Worm (Caenorhabditis elegans): ENCODE results near the gene B0454.5.

The B0454.5 gene

DNA sequence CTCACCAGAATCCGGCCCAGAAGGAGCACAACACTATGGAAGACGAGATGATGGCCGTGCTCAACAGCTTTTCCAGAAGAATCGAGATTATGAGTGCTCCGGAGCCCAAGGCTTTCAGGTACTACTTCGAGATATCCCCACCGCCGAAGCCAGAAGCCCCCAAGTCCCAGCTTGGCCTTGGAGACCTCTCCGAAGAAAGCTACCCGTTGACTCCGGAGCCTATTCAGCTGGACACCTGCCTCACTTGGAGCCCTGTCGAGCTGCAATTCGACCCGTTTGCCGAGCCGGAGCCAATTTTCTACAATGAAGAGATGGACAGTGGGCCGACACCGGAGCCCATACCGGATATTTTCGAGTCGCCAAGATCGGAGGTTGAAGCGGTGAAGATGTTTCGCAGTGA is 22.9 kb downstream of the B0454.5 start:
- TF ChIP-seq ceh-13 (GFP tag; optimal IDR thresholded peaks at IDR 0.05) (no peak), hnd-1 (tag; optimal IDR thresholded peaks at IDR 0.05) (no peak), scrt-1 (GFP tag; IDR thresholded peaks at IDR 0.05) (no peak)

DNA sequence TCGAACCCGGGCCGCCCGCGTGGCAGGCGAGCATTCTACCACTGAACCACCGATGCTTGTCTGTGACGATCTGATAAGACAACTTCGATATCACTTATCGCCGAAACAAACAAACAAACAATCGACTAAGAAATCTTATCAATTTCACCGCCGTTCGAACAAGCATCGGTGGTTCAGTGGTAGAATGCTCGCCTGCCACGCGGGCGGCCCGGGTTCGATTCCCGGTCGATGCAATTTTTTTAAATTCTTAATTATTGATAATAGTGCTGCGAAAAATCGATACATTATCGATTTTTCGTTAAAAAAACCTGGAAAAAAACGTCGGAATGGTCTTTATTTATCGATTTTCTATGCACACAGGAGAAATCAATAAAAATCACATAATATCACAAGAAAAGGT is 23.6 kb downstream of the B0454.5 start:
- TF ChIP-seq pes-1 (GFP tag; IDR thresholded peaks at IDR 0.05) (0 out of 2 replicates have a peak, but pooled peaks have one; percentile 26), scrt-1 (GFP tag; IDR thresholded peaks at IDR 0.05) (0 out of 2 replicates have a peak, but pooled peaks have one; percentile 9), hmbx-1 (tag; optimal IDR thresholded peaks at IDR 0.05) (no peak), flt-1 (GFP tag; IDR thresholded peaks at IDR 0.05) (no peak)

- TF ChIP-seq hmg-4 (GFP tag; optimal IDR thresholded peaks at IDR 0.05) (no peak), ama-1 (optimal IDR thresholded peaks at IDR 0.05) (no peak), tbx-37 (GFP tag; conservative IDR thresholded peaks at IDR 0.05) (no peak), ets-7 (tag; optimal IDR thresholded peaks at IDR 0.05) (no peak), hnd-1 (tag; optimal IDR thresholded peaks at IDR 0.05) (no peak), scrt-1 (GFP tag; IDR thresholded peaks at IDR 0.05) (no peak), ceh-36 (tag; optimal IDR thresholded peaks at IDR 0.05) (no peak), ceh-13 (GFP tag; optimal IDR thresholded peaks at IDR 0.05) (no peak), aly-1 (tag; optimal IDR thresholded peaks at IDR 0.05) (no peak), tbx-11 (GFP tag; IDR thresholded peaks at IDR 0.05) (no peak), hmbx-1 (tag; optimal IDR thresholded peaks at IDR 0.05) (no peak), pes-1 (GFP tag; IDR thresholded peaks at IDR 0.05) (no peak), tra-4 (tag; optimal IDR thresholded peaks at IDR 0.05) (no peak), B0310.2 (tag; optimal IDR thresholded peaks at IDR 0.05) (no peak), flt-1 (GFP tag; IDR thresholded peaks at IDR 0.05) (no peak), F13C5.2 (tag; optimal IDR thresholded peaks at IDR 0.05) (no peak), sea-1 (GFP tag; conservative IDR thresholded peaks at IDR 0.05) (no peak)
These were observed 24.2 kb downstream of the B0454.5 start for ce11 chrII:3062876-3063275.

DNA sequence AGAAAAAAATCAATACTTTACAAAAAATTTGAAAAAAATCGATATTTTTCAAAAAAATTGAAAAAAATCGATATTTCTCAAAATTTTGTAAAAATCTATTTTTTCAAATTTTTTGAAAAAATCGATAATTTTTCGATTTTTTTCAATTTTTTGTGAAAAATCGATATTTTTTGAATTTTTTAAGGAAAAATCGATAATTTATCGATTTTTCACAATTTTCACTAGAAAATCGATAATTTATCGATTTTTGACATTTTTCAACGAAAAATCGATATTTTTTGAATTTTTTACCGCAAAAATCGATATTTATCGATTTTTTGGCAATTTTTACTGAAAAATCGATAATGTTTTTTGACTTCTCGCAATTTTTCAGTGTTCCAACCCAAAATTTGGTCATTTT is 24.7 kb downstream of the B0454.5 start:
- TF ChIP-seq hmbx-1 (tag; optimal IDR thresholded peaks at IDR 0.05) (no peak), flt-1 (GFP tag; IDR thresholded peaks at IDR 0.05) (no peak), hmg-4 (GFP tag; optimal IDR thresholded peaks at IDR 0.05) (no peak), sea-1 (GFP tag; conservative IDR thresholded peaks at IDR 0.05) (no peak), hnd-1 (tag; optimal IDR thresholded peaks at IDR 0.05) (no peak), ama-1 (optimal IDR thresholded peaks at IDR 0.05) (no peak), tbx-11 (GFP tag; IDR thresholded peaks at IDR 0.05) (no peak)

ce11 chrII:3063984-3064383 is 25.3 kb downstream of the B0454.5 start:
- TF ChIP-seq B0310.2 (tag; optimal IDR thresholded peaks at IDR 0.05) (no peak), hnd-1 (tag; optimal IDR thresholded peaks at IDR 0.05) (no peak), aly-1 (tag; optimal IDR thresholded peaks at IDR 0.05) (no peak), pes-1 (GFP tag; IDR thresholded peaks at IDR 0.05) (no peak), hmg-4 (GFP tag; optimal IDR thresholded peaks at IDR 0.05) (no peak), ceh-36 (tag; optimal IDR thresholded peaks at IDR 0.05) (no peak), ets-7 (tag; optimal IDR thresholded peaks at IDR 0.05) (no peak)

DNA sequence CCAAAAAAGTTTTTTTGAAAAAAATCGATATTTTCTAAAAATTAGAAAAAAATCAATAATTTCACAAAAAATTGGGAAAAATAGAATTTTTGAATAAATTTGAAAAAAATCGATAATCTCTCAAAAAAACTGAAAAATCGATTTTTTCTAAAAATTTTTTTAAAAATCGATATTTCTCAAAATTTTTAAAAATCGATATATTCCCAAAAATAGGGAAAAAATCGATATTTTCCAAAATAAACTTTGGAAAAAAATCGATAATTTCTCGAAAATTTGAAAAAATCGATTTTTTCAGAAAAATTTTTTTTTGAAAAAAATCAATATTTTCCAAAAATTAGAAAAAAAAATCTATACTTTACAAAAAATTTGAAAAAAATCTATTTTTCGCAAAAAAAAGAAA is 26.0 kb downstream of the B0454.5 start:
- no peak for TF ChIP-seq ama-1 (optimal IDR thresholded peaks at IDR 0.05)
- no peak for TF ChIP-seq scrt-1 (GFP tag; IDR thresholded peaks at IDR 0.05)
- TF ChIP-seq flt-1 (GFP tag; IDR thresholded peaks at IDR 0.05) = no peak
- TF ChIP-seq aly-1 (tag; optimal IDR thresholded peaks at IDR 0.05) = no peak
- TF ChIP-seq hmbx-1 (tag; optimal IDR thresholded peaks at IDR 0.05) = no peak

- no peak for TF ChIP-seq sea-1 (GFP tag; conservative IDR thresholded peaks at IDR 0.05)
- no peak for TF ChIP-seq flt-1 (GFP tag; IDR thresholded peaks at IDR 0.05)
- TF ChIP-seq ceh-36 (tag; optimal IDR thresholded peaks at IDR 0.05) = no peak
- TF ChIP-seq tra-4 (tag; optimal IDR thresholded peaks at IDR 0.05) = no peak
- no peak for TF ChIP-seq B0310.2 (tag; optimal IDR thresholded peaks at IDR 0.05)
- TF ChIP-seq ama-1 (optimal IDR thresholded peaks at IDR 0.05) = no peak
- TF ChIP-seq ets-7 (tag; optimal IDR thresholded peaks at IDR 0.05) = no peak
- TF ChIP-seq tbx-11 (GFP tag; IDR thresholded peaks at IDR 0.05) = no peak
- TF ChIP-seq tbx-37 (GFP tag; conservative IDR thresholded peaks at IDR 0.05) = no peak
- no peak for TF ChIP-seq hnd-1 (tag; optimal IDR thresholded peaks at IDR 0.05)
- no peak for TF ChIP-seq ceh-13 (GFP tag; optimal IDR thresholded peaks at IDR 0.05)
These were observed 26.4 kb downstream of the B0454.5 start for ce11 chrII:3065086-3065485.

ce11 chrII:3066401-3066800 is 27.7 kb downstream of the B0454.5 start:
- TF ChIP-seq ceh-36 (tag; optimal IDR thresholded peaks at IDR 0.05) = no peak

DNA sequence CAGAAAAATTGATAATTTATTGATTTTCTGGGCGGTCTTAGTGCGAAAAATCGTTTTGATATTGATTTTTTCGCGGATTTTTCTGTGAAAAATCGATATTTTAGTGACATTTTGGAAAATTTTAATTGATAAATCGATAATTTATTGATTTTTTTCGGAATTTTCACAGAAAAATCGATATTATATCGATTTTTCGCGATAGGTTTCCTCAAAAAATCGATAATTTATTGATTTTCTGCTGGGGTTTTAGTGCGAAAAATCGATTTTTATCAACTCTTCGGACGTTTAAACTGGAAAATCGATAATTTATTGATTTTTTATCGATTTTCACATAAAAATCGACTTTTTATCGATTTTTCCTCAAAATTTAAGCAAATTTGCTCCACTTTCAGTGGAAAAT is 28.8 kb downstream of the B0454.5 start:
- no peak for TF ChIP-seq hmg-4 (GFP tag; optimal IDR thresholded peaks at IDR 0.05)
- no peak for TF ChIP-seq tbx-37 (GFP tag; conservative IDR thresholded peaks at IDR 0.05)
- TF ChIP-seq hnd-1 (tag; optimal IDR thresholded peaks at IDR 0.05) = no peak
- no peak for TF ChIP-seq hmbx-1 (tag; optimal IDR thresholded peaks at IDR 0.05)
- no peak for TF ChIP-seq pes-1 (GFP tag; IDR thresholded peaks at IDR 0.05)
- no peak for TF ChIP-seq ceh-13 (GFP tag; optimal IDR thresholded peaks at IDR 0.05)
- TF ChIP-seq aly-1 (tag; optimal IDR thresholded peaks at IDR 0.05) = no peak
- TF ChIP-seq ets-7 (tag; optimal IDR thresholded peaks at IDR 0.05) = no peak
- no peak for TF ChIP-seq ceh-36 (tag; optimal IDR thresholded peaks at IDR 0.05)
- no peak for TF ChIP-seq B0310.2 (tag; optimal IDR thresholded peaks at IDR 0.05)
- TF ChIP-seq tbx-11 (GFP tag; IDR thresholded peaks at IDR 0.05) = no peak
- no peak for TF ChIP-seq F13C5.2 (tag; optimal IDR thresholded peaks at IDR 0.05)
- no peak for TF ChIP-seq ama-1 (optimal IDR thresholded peaks at IDR 0.05)
- TF ChIP-seq flt-1 (GFP tag; IDR thresholded peaks at IDR 0.05) = no peak
- TF ChIP-seq scrt-1 (GFP tag; IDR thresholded peaks at IDR 0.05) = no peak
- no peak for TF ChIP-seq tra-4 (tag; optimal IDR thresholded peaks at IDR 0.05)
- TF ChIP-seq sea-1 (GFP tag; conservative IDR thresholded peaks at IDR 0.05) = no peak

Data from whole organism, early embryonic.